Worm (Caenorhabditis elegans): ENCODE data around the gene set-11.

Gene set-11

DNA sequence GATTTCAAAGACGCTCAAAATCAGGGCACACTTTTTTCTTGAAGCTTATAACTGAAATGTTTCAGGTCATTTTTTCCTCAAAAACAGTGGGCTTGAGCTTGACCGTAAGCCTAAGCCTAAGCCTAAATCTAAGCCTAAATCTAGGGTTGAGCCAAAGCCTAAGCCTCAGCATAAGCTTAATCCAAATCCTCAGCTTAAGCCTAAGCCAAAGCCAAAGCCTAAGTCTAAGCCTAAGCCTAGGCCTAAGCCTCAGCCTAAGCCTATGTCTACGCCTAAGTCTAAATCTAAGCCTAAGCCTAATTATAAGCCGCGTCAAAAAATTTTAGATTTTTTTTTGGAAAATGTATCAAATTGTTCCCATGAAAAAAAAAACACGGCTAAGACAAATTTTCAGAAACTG is 41.9 kb upstream of the set-11 start:
- TF ChIP-seq ama-1 (optimal IDR thresholded peaks at IDR 0.05): no peak
- peak; percentile 66 for TF ChIP-seq ceh-36 (tag; optimal IDR thresholded peaks at IDR 0.05)

- TF ChIP-seq ama-1 (optimal IDR thresholded peaks at IDR 0.05) (no peak), hnd-1 (tag; optimal IDR thresholded peaks at IDR 0.05) (no peak), ceh-36 (tag; optimal IDR thresholded peaks at IDR 0.05) (no peak), tbx-11 (GFP tag; IDR thresholded peaks at IDR 0.05) (no peak), scrt-1 (GFP tag; IDR thresholded peaks at IDR 0.05) (no peak), flt-1 (GFP tag; IDR thresholded peaks at IDR 0.05) (no peak), ceh-13 (GFP tag; optimal IDR thresholded peaks at IDR 0.05) (no peak), ets-7 (tag; optimal IDR thresholded peaks at IDR 0.05) (no peak)
Observed at ce11 chrII:2730647-2731046, 38.3 kb upstream of the set-11 start.

- TF ChIP-seq ceh-13 (GFP tag; optimal IDR thresholded peaks at IDR 0.05) (no peak), B0310.2 (tag; optimal IDR thresholded peaks at IDR 0.05) (no peak), pes-1 (GFP tag; IDR thresholded peaks at IDR 0.05) (no peak), tbx-37 (GFP tag; conservative IDR thresholded peaks at IDR 0.05) (no peak), tra-4 (tag; optimal IDR thresholded peaks at IDR 0.05) (no peak), hmg-4 (GFP tag; optimal IDR thresholded peaks at IDR 0.05) (no peak), flt-1 (GFP tag; IDR thresholded peaks at IDR 0.05) (no peak), ama-1 (optimal IDR thresholded peaks at IDR 0.05) (no peak), sea-1 (GFP tag; conservative IDR thresholded peaks at IDR 0.05) (no peak), hnd-1 (tag; optimal IDR thresholded peaks at IDR 0.05) (no peak), hmbx-1 (tag; optimal IDR thresholded peaks at IDR 0.05) (no peak), F13C5.2 (tag; optimal IDR thresholded peaks at IDR 0.05) (no peak), ceh-36 (tag; optimal IDR thresholded peaks at IDR 0.05) (no peak), aly-1 (tag; optimal IDR thresholded peaks at IDR 0.05) (no peak), ets-7 (tag; optimal IDR thresholded peaks at IDR 0.05) (no peak), tbx-11 (GFP tag; IDR thresholded peaks at IDR 0.05) (no peak), scrt-1 (GFP tag; IDR thresholded peaks at IDR 0.05) (no peak)
Observed at ce11 chrII:2726774-2727173, 34.4 kb upstream of the set-11 start.

- TF ChIP-seq ceh-36 (tag; optimal IDR thresholded peaks at IDR 0.05) (no peak), flt-1 (GFP tag; IDR thresholded peaks at IDR 0.05) (no peak), aly-1 (tag; optimal IDR thresholded peaks at IDR 0.05) (no peak), tbx-37 (GFP tag; conservative IDR thresholded peaks at IDR 0.05) (no peak), B0310.2 (tag; optimal IDR thresholded peaks at IDR 0.05) (no peak)
Observed at ce11 chrII:2725561-2725960, 33.2 kb upstream of the set-11 start, which contains the start of the genes T05A8.11 and nep-2. TSS of gene T05A8.11 (minus strand) at chrII:2725661. TSS of gene nep-2 (minus strand) at chrII:2725752.

DNA sequence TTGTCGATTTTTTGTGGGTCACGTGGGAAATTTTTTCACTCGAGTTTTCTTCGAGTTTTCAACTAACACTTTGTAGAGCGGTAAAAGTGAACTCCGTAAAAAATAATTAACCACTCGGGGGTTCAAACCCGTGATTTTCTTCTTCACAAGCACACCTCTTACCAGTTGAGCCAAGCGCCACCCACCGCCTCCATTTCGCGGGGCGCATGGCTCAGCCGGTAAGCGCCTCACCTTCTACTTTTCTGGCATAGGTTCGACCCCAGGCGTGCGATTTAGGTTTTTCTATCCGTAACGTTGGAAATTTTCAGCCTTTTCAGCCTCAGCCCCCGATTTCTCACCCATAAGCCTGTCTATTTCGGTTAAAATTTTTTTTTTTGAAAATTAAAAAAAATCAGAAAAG is 29.6 kb upstream of the set-11 start:
- no peak for TF ChIP-seq aly-1 (tag; optimal IDR thresholded peaks at IDR 0.05)
- TF ChIP-seq hmbx-1 (tag; optimal IDR thresholded peaks at IDR 0.05): no peak

- TF ChIP-seq hmbx-1 (tag; optimal IDR thresholded peaks at IDR 0.05) (no peak), ets-7 (tag; optimal IDR thresholded peaks at IDR 0.05) (no peak), hmg-4 (GFP tag; optimal IDR thresholded peaks at IDR 0.05) (no peak), scrt-1 (GFP tag; IDR thresholded peaks at IDR 0.05) (no peak), sea-1 (GFP tag; conservative IDR thresholded peaks at IDR 0.05) (no peak)
Observed at ce11 chrII:2719212-2719611, 26.8 kb upstream of the set-11 start.

- TF ChIP-seq ceh-36 (tag; optimal IDR thresholded peaks at IDR 0.05) (no peak), tbx-11 (GFP tag; IDR thresholded peaks at IDR 0.05) (no peak), hmbx-1 (tag; optimal IDR thresholded peaks at IDR 0.05) (no peak), tra-4 (tag; optimal IDR thresholded peaks at IDR 0.05) (no peak), flt-1 (GFP tag; IDR thresholded peaks at IDR 0.05) (no peak)
Observed at ce11 chrII:2717335-2717734, 25.0 kb upstream of the set-11 start, which contains the start of gene T05A8.3. TSS of gene T05A8.3 (minus strand) at chrII:2717435.

DNA sequence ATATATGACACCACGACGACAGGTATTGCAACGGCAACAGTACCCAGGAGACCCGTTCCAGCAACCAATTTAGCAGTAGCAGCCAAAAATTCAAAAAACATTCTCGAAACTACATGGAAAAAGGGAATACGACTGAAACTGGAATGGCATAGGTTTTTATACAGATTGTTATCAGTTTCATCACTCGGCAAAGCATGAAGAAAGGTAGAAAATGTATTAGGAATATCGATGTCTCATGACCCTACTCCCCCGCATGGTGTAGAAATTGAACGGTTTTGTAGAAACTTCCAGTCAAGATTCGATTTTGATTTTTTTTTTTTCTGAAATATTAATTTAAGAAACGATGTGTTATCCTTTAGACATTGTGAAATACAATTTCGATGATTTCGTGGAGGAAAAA is 18.5 kb upstream of the set-11 start, which contains the start of gene T05A8.2:
TSS of gene T05A8.2 (minus strand) at position 101 of the 400 bp plus-strand sequence.
- TF ChIP-seq ets-7 (tag; optimal IDR thresholded peaks at IDR 0.05): no peak
- TF ChIP-seq ama-1 (optimal IDR thresholded peaks at IDR 0.05): no peak
- TF ChIP-seq sea-1 (GFP tag; conservative IDR thresholded peaks at IDR 0.05): no peak
- TF ChIP-seq aly-1 (tag; optimal IDR thresholded peaks at IDR 0.05): no peak
- no peak for TF ChIP-seq tbx-11 (GFP tag; IDR thresholded peaks at IDR 0.05)
- no peak for TF ChIP-seq ceh-36 (tag; optimal IDR thresholded peaks at IDR 0.05)
- TF ChIP-seq flt-1 (GFP tag; IDR thresholded peaks at IDR 0.05): no peak

- TF ChIP-seq tbx-11 (GFP tag; IDR thresholded peaks at IDR 0.05): no peak
- no peak for TF ChIP-seq ama-1 (optimal IDR thresholded peaks at IDR 0.05)
- no peak for TF ChIP-seq sea-1 (GFP tag; conservative IDR thresholded peaks at IDR 0.05)
- no peak for TF ChIP-seq ceh-13 (GFP tag; optimal IDR thresholded peaks at IDR 0.05)
- no peak for TF ChIP-seq ceh-36 (tag; optimal IDR thresholded peaks at IDR 0.05)
- no peak for TF ChIP-seq aly-1 (tag; optimal IDR thresholded peaks at IDR 0.05)
- TF ChIP-seq tra-4 (tag; optimal IDR thresholded peaks at IDR 0.05): no peak
- no peak for TF ChIP-seq hmg-4 (GFP tag; optimal IDR thresholded peaks at IDR 0.05)
- no peak for TF ChIP-seq tbx-37 (GFP tag; conservative IDR thresholded peaks at IDR 0.05)
Observed at ce11 chrII:2709942-2710341, 17.6 kb upstream of the set-11 start, which contains the start of gene T05A8.1. TSS of gene T05A8.1 (minus strand) at chrII:2710042.
